In the genomic region with DNA sequence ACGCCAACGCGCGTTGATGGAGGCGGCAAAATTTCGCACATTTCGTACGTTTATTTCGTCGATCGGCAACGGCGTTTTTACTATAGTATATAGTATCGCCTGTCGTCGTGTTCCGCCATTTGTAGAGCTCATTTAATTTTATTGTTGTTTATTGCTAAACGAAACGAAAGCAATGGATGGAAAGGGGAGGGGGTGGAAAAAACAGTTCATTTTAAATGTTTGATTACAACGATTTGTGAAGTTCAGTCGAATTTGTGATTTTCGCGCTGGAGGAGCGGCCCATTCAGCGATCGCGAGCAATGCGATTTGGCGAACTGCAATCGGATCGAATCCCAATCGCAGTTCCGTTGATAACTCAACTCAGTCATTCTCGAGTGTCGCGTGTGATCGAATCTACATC, we compare ENCODE assay signal across 2 fruit fly cellular contexts.
TF ChIP-seq lines count a peak whose summit lies in the region.

No protein-coding gene starts in this region.

TF ChIP-seq in whole organism, adult, 20 proteins besides CTCF, POLR2A, EP300 and RAD21:
- TF ChIP-seq CG33017 (tag; optimal IDR thresholded peaks at IDR 0.05; lab: Kevin White, UChicago) (no peak), tj (GFP tag; optimal IDR thresholded peaks at IDR 0.05; lab: Kevin White, UChicago) (no peak), Clk (GFP tag; optimal IDR thresholded peaks at IDR 0.05; lab: Kevin White, UChicago) (peak; percentile 16), ovo (GFP tag; optimal IDR thresholded peaks at IDR 0.05; lab: Kevin White, UChicago) (peak; percentile 23), Mnt (GFP tag; optimal IDR thresholded peaks at IDR 0.05; lab: Kevin White, UChicago) (peak; percentile 36), CG12768 (GFP tag; optimal IDR thresholded peaks at IDR 0.05; lab: Kevin White, UChicago) (peak; percentile 48), kay (GFP tag; lab: Kevin White, UChicago; ENCODE audit: borderline replicate concordance) (peak; percentile 54), cic (GFP tag; optimal IDR thresholded peaks at IDR 0.05; lab: Kevin White, UChicago) (peak; percentile 93), CG1620 (GFP tag; optimal IDR thresholded peaks at IDR 0.05; lab: Kevin White, UChicago) (no peak), cnc (optimal IDR thresholded peaks at IDR 0.05; lab: Kevin White, UChicago) (no peak), CG14711 (tag; optimal IDR thresholded peaks at IDR 0.05; lab: Kevin White, UChicago) (no peak), CG7101 (tag; optimal IDR thresholded peaks at IDR 0.05; lab: Kevin White, UChicago) (peak; percentile 21)
TF ChIP-seq in whole organism, adult: peak in this region for 7.

TF ChIP-seq in whole organism, wandering third instar larva, 38 proteins besides CTCF, POLR2A, EP300 and RAD21:
- TF ChIP-seq Abd-B (GFP tag; optimal IDR thresholded peaks at IDR 0.05; lab: Kevin White, UChicago) (no peak), fru (GFP tag; optimal IDR thresholded peaks at IDR 0.05; lab: Kevin White, UChicago) (no peak), dsf (GFP tag; optimal IDR thresholded peaks at IDR 0.05; lab: Kevin White, UChicago; ENCODE audit: borderline replicate concordance) (no peak), Rel (GFP tag; optimal IDR thresholded peaks at IDR 0.05; lab: Kevin White, UChicago) (no peak), Rel (tag; optimal IDR thresholded peaks at IDR 0.05; lab: Kevin White, UChicago) (peak; percentile 29), Myc (optimal IDR thresholded peaks at IDR 0.05; lab: Kevin White, UChicago) (no peak), usp (GFP tag; optimal IDR thresholded peaks at IDR 0.05; lab: Kevin White, UChicago) (no peak)
